Worm (Caenorhabditis elegans): ENCODE results near the gene ifas-1.

ce11 chrII:3699591-3699990 lies 11.1 kb upstream of the ifas-1 start, which contains the start of gene srx-104:
- TF ChIP-seq med-1 (GFP tag; optimal IDR thresholded peaks at IDR 0.05; ENCODE audit: insufficient read depth) (no peak), ztf-29 (GFP tag; IDR thresholded peaks at IDR 0.05) (no peak), klf-2 (GFP tag; conservative IDR thresholded peaks at IDR 0.05) (no peak), T22C8.4 (GFP tag; IDR thresholded peaks at IDR 0.05) (no peak), flt-1 (GFP tag; IDR thresholded peaks at IDR 0.05) (no peak)

Data from whole organism, midembryonic.